Fruit fly (Drosophila melanogaster): ENCODE measurements around the gene Oatp74D.

DNA sequence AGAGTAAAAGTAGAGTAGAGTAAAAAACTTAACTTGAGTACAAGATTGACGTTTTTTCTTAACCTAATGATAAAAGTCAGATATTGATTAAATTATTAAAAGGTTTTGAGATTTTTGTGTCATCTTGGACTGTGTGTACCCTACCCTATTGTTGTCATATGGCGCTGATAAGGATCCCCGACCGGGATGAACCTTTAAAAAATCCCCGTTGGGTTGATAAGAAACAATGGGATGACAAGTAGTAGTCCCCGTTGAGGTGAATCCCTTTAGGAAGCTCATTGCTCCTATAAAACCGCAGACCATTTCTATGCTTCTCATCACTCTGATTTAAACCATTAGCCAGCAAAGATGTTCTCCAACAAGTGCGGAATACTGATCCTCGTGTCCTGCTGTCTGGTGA, 7.6 kb downstream of the Oatp74D start, which contains the start of gene edin:
- TF ChIP-seq Snoo (tag; optimal IDR thresholded peaks at IDR 0.05), result no peak
- TF ChIP-seq CG14655 (GFP tag; optimal IDR thresholded peaks at IDR 0.05), result no peak
- no peak for TF ChIP-seq Pif1B (GFP tag; optimal IDR thresholded peaks at IDR 0.05)
- no peak for TF ChIP-seq rn (GFP tag; IDR thresholded peaks at IDR 0.05)
- no peak for TF ChIP-seq CG10348 (GFP tag; IDR thresholded peaks at IDR 0.05)
- no peak for TF ChIP-seq CG12605 (GFP tag; IDR thresholded peaks at IDR 0.05)
- TF ChIP-seq D1 (tag; optimal IDR thresholded peaks at IDR 0.05), result no peak
- no peak for TF ChIP-seq EcR (GFP tag; optimal IDR thresholded peaks at IDR 0.05)
